Worm (Caenorhabditis elegans): ENCODE results near the gene T07F8.4.

DNA sequence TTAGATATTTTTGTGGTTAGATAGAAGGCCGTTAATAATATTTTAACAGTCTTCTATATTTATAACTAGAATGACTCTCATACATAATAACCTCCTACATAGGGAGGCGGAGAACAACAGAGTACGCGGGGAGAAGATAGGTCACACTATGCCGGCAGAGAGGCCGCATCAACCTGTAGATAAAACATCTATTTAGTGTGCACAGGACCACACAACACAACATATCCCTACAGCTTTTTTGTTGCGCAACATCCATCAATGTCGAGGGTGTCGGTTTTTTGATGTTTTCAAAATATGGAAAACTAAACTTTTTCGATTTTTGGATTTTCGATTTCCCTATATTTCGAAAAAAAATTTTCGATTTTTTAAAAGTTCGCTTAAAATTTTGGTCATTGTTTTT is 41.0 kb downstream of the T07F8.4 start:
- TF ChIP-seq nhr-76 (tag; optimal IDR thresholded peaks at IDR 0.05), result no peak
- no peak for TF ChIP-seq nhr-12 (tag; optimal IDR thresholded peaks at IDR 0.05)
- no peak for TF ChIP-seq flh-1 (GFP tag; optimal IDR thresholded peaks at IDR 0.05)

All from whole organism, mixed stage, embryonic.